Fruit fly (Drosophila melanogaster): Measurements from ENCODE around the gene COX6AL2.

The COX6AL2 gene

dm6 chr3L:18917281-18917680 lies 3.3 kb upstream of the COX6AL2 start, which contains the start of gene CG6839:
CG6839 (plus strand) TSS chr3L:18917581.
- TF ChIP-seq Hr83 (GFP tag; optimal IDR thresholded peaks at IDR 0.05; ENCODE audit: poor library complexity, severe bottlenecking) (no peak), jim (GFP tag; optimal IDR thresholded peaks at IDR 0.05) (no peak), psq (GFP tag; optimal IDR thresholded peaks at IDR 0.05) (no peak), brk (GFP tag; optimal IDR thresholded peaks at IDR 0.05) (no peak), N (GFP tag; optimal IDR thresholded peaks at IDR 0.05) (no peak), GATAd (GFP tag; optimal IDR thresholded peaks at IDR 0.05) (no peak), ey (GFP tag; optimal IDR thresholded peaks at IDR 0.05) (no peak), OdsH (GFP tag; optimal IDR thresholded peaks at IDR 0.05) (no peak), Mio (GFP tag; optimal IDR thresholded peaks at IDR 0.05) (no peak), Dfd (GFP tag; optimal IDR thresholded peaks at IDR 0.05) (no peak)

DNA sequence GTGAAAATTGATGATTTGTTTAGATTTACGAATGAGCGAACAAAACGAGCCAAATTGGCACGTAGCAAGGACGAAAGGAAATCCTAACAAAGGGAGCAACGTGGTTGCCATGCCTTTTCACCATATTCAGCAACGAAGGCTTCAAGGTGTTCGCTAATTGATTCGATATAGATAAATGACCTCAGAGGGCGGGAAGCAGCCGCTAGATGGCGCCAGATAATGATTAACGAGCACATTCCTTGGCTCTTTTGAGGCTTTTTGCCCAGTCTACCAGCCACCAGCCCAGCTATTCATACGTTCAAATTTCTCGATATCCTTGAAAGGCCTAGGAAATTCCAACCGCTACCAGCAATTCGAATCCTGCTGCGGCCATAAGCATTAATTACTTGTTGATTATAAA lies 2.5 kb upstream of the COX6AL2 start:
- TF ChIP-seq sage (GFP tag; optimal IDR thresholded peaks at IDR 0.05) (no peak), GATAd (GFP tag; optimal IDR thresholded peaks at IDR 0.05) (no peak), CG32264 (GFP tag; optimal IDR thresholded peaks at IDR 0.05) (no peak), foxo (GFP tag; optimal IDR thresholded peaks at IDR 0.05) (no peak), brk (GFP tag; optimal IDR thresholded peaks at IDR 0.05) (no peak)

dm6 chr3L:18911082-18911481 lies 2.9 kb downstream of the COX6AL2 start, which contains the start of gene Ir75d:
Ir75d (minus strand) TSS chr3L:18911182.
- TF ChIP-seq Sp1 (GFP tag; optimal IDR thresholded peaks at IDR 0.05) (no peak), fru (GFP tag; optimal IDR thresholded peaks at IDR 0.05) (no peak), usp (GFP tag; optimal IDR thresholded peaks at IDR 0.05) (no peak), jim (GFP tag; optimal IDR thresholded peaks at IDR 0.05) (no peak), GATAd (GFP tag; optimal IDR thresholded peaks at IDR 0.05) (no peak), Mio (GFP tag; optimal IDR thresholded peaks at IDR 0.05) (no peak), dsf (GFP tag; optimal IDR thresholded peaks at IDR 0.05; ENCODE audit: borderline replicate concordance) (no peak), sv (GFP tag; optimal IDR thresholded peaks at IDR 0.05) (no peak), dmrt93B (GFP tag; optimal IDR thresholded peaks at IDR 0.05) (no peak), h (GFP tag; optimal IDR thresholded peaks at IDR 0.05) (no peak), Dfd (GFP tag; optimal IDR thresholded peaks at IDR 0.05) (no peak), Abd-B (GFP tag; optimal IDR thresholded peaks at IDR 0.05) (no peak), Hr83 (GFP tag; optimal IDR thresholded peaks at IDR 0.05; ENCODE audit: poor library complexity, severe bottlenecking) (no peak), lola (GFP tag; optimal IDR thresholded peaks at IDR 0.05) (no peak)

DNA sequence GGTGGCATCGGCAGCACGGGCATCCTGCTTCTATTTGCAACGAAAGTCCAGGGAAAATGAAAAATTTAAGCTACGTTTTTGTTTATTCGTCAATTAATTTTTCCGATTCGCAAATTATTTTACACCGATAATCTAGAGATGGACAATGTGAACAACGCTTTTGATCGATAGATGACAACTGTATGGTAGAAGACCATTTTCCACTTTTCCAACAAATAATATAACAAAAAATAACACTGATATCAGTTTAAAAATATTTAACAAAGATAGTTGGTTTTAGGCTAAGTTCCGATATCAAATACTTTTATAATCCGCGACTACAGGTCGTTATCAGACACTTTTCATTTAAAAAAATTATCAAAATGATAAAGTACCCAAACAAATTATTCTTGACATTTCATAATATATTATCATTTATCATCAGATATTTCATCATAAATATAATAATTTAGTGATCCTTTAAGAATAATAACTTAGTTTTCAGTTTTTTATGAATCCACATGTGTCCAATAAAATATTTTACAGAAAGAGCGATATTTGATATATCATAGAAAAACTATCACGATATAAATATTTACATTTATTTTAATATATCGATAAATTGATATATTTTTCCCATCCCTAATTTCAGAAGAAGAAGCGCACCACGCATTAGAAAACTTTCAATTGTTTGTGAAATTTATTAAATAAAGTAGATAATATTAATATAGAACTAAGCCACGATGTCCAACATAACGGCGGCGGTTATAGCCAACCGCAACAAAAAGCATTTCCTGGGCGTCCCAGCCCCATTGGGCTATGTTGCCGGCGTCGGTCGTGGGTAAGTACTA lies 9.0 kb downstream of the COX6AL2 start, which contains the start of the genes CSN1b and Prp6:
Gene CSN1b, minus strand, starts transcription at position 159 of the 830 bp plus-strand sequence.
Gene Prp6, plus strand, starts transcription at position 601 of the 830 bp plus-strand sequence.
- TF ChIP-seq psq (GFP tag; optimal IDR thresholded peaks at IDR 0.05) (peak; percentile 7), Rel (GFP tag; optimal IDR thresholded peaks at IDR 0.05) (no peak), Rel (tag; optimal IDR thresholded peaks at IDR 0.05) (no peak), woc (GFP tag; optimal IDR thresholded peaks at IDR 0.05) (peak; percentile 46)

- TF ChIP-seq Hr83 (GFP tag; optimal IDR thresholded peaks at IDR 0.05; ENCODE audit: poor library complexity, severe bottlenecking): peak; percentile 33
- peak; percentile 22 for TF ChIP-seq rgr (GFP tag; optimal IDR thresholded peaks at IDR 0.05)
- peak; percentile 35 for TF ChIP-seq fru (GFP tag; optimal IDR thresholded peaks at IDR 0.05)
- no peak for TF ChIP-seq Vsx2 (GFP tag; optimal IDR thresholded peaks at IDR 0.05; ENCODE audit: partially characterized antibody)
- TF ChIP-seq Rel (GFP tag; optimal IDR thresholded peaks at IDR 0.05): no peak
- peak; percentile 91 for TF ChIP-seq Rel (tag; optimal IDR thresholded peaks at IDR 0.05)
- no peak for TF ChIP-seq sage (GFP tag; optimal IDR thresholded peaks at IDR 0.05)
- peak; percentile 54 for TF ChIP-seq psq (GFP tag; optimal IDR thresholded peaks at IDR 0.05)
- no peak for TF ChIP-seq Jra (GFP tag; optimal IDR thresholded peaks at IDR 0.05)
Observed at dm6 chr3L:18901411-18901810, 12.5 kb downstream of the COX6AL2 start, which contains the start of the genes arx and CG6843. arx (minus strand) TSS chr3L:18901554. CG6843 (plus strand) TSS chr3L:18901594.

DNA sequence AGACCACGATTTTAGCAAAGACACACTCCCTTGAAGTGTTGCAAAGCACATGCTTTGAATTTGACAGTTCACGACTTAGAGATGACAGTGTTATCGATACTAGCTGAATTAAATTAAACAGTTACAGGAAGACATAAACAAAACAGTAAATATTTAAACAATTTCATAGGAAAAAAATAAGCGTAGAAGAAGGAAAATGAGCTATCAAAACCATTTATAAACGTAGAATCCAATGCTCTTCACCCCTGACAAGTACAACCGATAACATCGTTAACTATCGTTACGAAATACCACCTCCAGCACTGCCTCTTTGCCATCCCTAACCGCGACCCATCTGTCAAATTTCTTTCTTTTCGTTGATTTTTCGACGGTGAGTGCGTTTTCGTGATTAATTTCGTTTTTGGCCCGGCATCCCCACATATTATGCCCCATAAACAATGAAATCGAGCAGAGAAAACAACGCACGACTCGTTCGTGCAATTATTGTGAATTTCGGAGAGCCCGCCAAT lies 15.1 kb downstream of the COX6AL2 start, which contains the start of gene RpL26:
Gene RpL26, plus strand, starts transcription at position 106 of the 509 bp plus-strand sequence.
- TF ChIP-seq CG9705 (GFP tag; optimal IDR thresholded peaks at IDR 0.05) (peak; percentile 71), sage (GFP tag; optimal IDR thresholded peaks at IDR 0.05) (no peak), Myc (optimal IDR thresholded peaks at IDR 0.05) (peak; percentile 24), psq (GFP tag; optimal IDR thresholded peaks at IDR 0.05) (peak; percentile 57), brk (GFP tag; optimal IDR thresholded peaks at IDR 0.05) (no peak), ey (GFP tag; optimal IDR thresholded peaks at IDR 0.05) (peak; percentile 76), sv (GFP tag; optimal IDR thresholded peaks at IDR 0.05) (peak; percentile 75), dsf (GFP tag; optimal IDR thresholded peaks at IDR 0.05; ENCODE audit: borderline replicate concordance) (peak; percentile 55), Hr78 (GFP tag; optimal IDR thresholded peaks at IDR 0.05) (no peak), Vsx2 (GFP tag; optimal IDR thresholded peaks at IDR 0.05; ENCODE audit: partially characterized antibody) (no peak), tai (GFP tag; optimal IDR thresholded peaks at IDR 0.05) (no peak), CG32264 (GFP tag; optimal IDR thresholded peaks at IDR 0.05) (peak; percentile 22), Rel (GFP tag; optimal IDR thresholded peaks at IDR 0.05) (no peak), Rel (tag; optimal IDR thresholded peaks at IDR 0.05) (peak; percentile 32), h (GFP tag; optimal IDR thresholded peaks at IDR 0.05) (peak; percentile 72), OdsH (GFP tag; optimal IDR thresholded peaks at IDR 0.05) (peak; percentile 75), jim (GFP tag; optimal IDR thresholded peaks at IDR 0.05) (peak; percentile 47), foxo (GFP tag; optimal IDR thresholded peaks at IDR 0.05) (peak in 1 of 2 experiments; percentile 83), usp (GFP tag; optimal IDR thresholded peaks at IDR 0.05) (no peak), GATAd (GFP tag; optimal IDR thresholded peaks at IDR 0.05) (no peak), br (GFP tag; optimal IDR thresholded peaks at IDR 0.05) (no peak), Mio (GFP tag; optimal IDR thresholded peaks at IDR 0.05) (peak; percentile 56), HLH106 (tag; optimal IDR thresholded peaks at IDR 0.05) (peak; percentile 75), rgr (GFP tag; optimal IDR thresholded peaks at IDR 0.05) (peak; percentile 80), Sp1 (GFP tag; optimal IDR thresholded peaks at IDR 0.05) (peak; percentile 80)

Measured in whole organism, wandering third instar larva.